Fruit fly (Drosophila melanogaster) whole organism, embryonic: ENCODE data around the gene Faa.

ENCODE experiments used
- CG10267 ChIP-seq: fragments of 200-800 bp; sonication (Bioruptor generic); optimal IDR thresholded peaks from 2 replicates; lab custom pipeline; 2018; ENCODE audit warnings: missing biosample characterization, mild to moderate bottlenecking, missing genetic modification characterization, moderate library complexity
- CG10543 ChIP-seq: fragments of 200-800 bp; sonication (Bioruptor generic); optimal IDR thresholded peaks from 3 replicates; lab custom pipeline; 2017; ENCODE audit warnings: missing biosample characterization, mild to moderate bottlenecking, missing genetic modification characterization, moderate library complexity
- CG12104 ChIP-seq: fragments of 200-800 bp; sonication (Bioruptor generic); optimal IDR thresholded peaks from 3 replicates; lab custom pipeline; 2016; ENCODE audit warnings: missing biosample characterization, missing genetic modification characterization
- CG12659 ChIP-seq: fragments of 200-800 bp; sonication (Bioruptor generic); optimal IDR thresholded peaks from 3 replicates; lab custom pipeline; 2017; ENCODE audit warnings: mild to moderate bottlenecking, missing biosample characterization, missing genetic modification reagents, missing genetic modification characterization
- CG13123 ChIP-seq: fragments of 200-800 bp; sonication (Bioruptor generic); optimal IDR thresholded peaks from 2 replicates; lab custom pipeline; 2016; ENCODE audit warnings: missing biosample characterization, missing genetic modification characterization
- CG13424 ChIP-seq: fragments of 200-800 bp; sonication (Bioruptor generic); optimal IDR thresholded peaks from 2 replicates; lab custom pipeline; 2019; ENCODE audit warnings: missing biosample characterization, mild to moderate bottlenecking, missing genetic modification characterization, moderate library complexity
- CG14050 ChIP-seq: fragments of 200-800 bp; sonication (Bioruptor generic); IDR thresholded peaks from 3 replicates; pipeline ENCODE4 v1.3.6; 2022; ENCODE audit warnings: missing biosample characterization, missing genetic modification characterization
- CG14860 ChIP-seq: fragments of 200-800 bp; sonication (Bioruptor generic); IDR thresholded peaks from 3 replicates; pipeline ENCODE4 v1.3.6; 2022; ENCODE audit warnings: missing biosample characterization, missing genetic modification characterization; ENCODE audit not compliant: partially characterized antibody
- CG17385 ChIP-seq: fragments of 200-800 bp; sonication (Bioruptor generic); optimal IDR thresholded peaks from 3 replicates; lab custom pipeline; 2018; ENCODE audit warnings: missing biosample characterization, mild to moderate bottlenecking, missing genetic modification characterization
- CG17612 ChIP-seq: fragments of 200-800 bp; sonication (Bioruptor generic); IDR thresholded peaks from 2 replicates; pipeline ENCODE4 v1.3.6; 2022; ENCODE audit warnings: missing biosample characterization, missing genetic modification characterization
- CG18619 ChIP-seq: fragments of 200-800 bp; sonication (Bioruptor generic); optimal IDR thresholded peaks from 3 replicates; lab custom pipeline; 2017; ENCODE audit warnings: missing biosample characterization, mild to moderate bottlenecking, missing genetic modification characterization
- CG5953 ChIP-seq: fragments of 200-800 bp; sonication (Bioruptor generic); IDR thresholded peaks from 2 replicates; pipeline ENCODE4 v1.3.6; 2022; ENCODE audit warnings: missing biosample characterization, missing genetic modification characterization
- CG7963 ChIP-seq: fragments of 200-800 bp; sonication (Bioruptor generic); IDR thresholded peaks from 3 replicates; pipeline ENCODE4 v1.3.6; 2022; ENCODE audit warnings: missing biosample characterization, missing genetic modification characterization; ENCODE audit not compliant: partially characterized antibody
- CG9932 ChIP-seq: fragments of 200-800 bp; sonication (Bioruptor generic); IDR thresholded peaks from 2 replicates; pipeline ENCODE4 v1.3.6; 2022; ENCODE audit warnings: missing biosample characterization, missing genetic modification characterization
- Chrac-16 ChIP-seq: fragments of 200-800 bp; sonication (Bioruptor generic); optimal IDR thresholded peaks from 3 replicates; lab custom pipeline; 2016; ENCODE audit warnings: missing biosample characterization, missing genetic modification characterization
- CkIIα-i1 ChIP-seq: fragments of 200-800 bp; sonication (Bioruptor generic); IDR thresholded peaks from 2 replicates; pipeline ENCODE4 v1.3.6; 2022; ENCODE audit warnings: missing biosample characterization, missing genetic modification characterization
- D19B ChIP-seq: fragments of 200-800 bp; sonication (Bioruptor generic); optimal IDR thresholded peaks from 2 replicates; lab custom pipeline; 2017; ENCODE audit warnings: missing biosample characterization, mild to moderate bottlenecking, missing genetic modification characterization
- Dek ChIP-seq: fragments of 200-800 bp; sonication (Bioruptor generic); optimal IDR thresholded peaks from 3 replicates; lab custom pipeline; 2019; ENCODE audit warnings: missing biosample characterization, mild to moderate bottlenecking, missing genetic modification characterization, moderate library complexity
- H2.0 ChIP-seq: fragments of 200-800 bp; sonication (Bioruptor generic); IDR thresholded peaks from 2 replicates; pipeline ENCODE4 v1.3.6; 2022; ENCODE audit warnings: missing biosample characterization, missing genetic modification characterization
- Hmx ChIP-seq: fragments of 200-800 bp; sonication (Bioruptor generic); optimal IDR thresholded peaks from 2 replicates; lab custom pipeline; 2016; ENCODE audit warnings: missing biosample characterization, missing genetic modification characterization
- Hr51 ChIP-seq, 2 experiments: fragments of 200-800 bp; sonication (Bioruptor generic); optimal IDR thresholded peaks; 2 replicates in 1 of 2; 3 replicates in 1 of 2; lab custom pipeline; 2016 to 2018; ENCODE audit warnings: missing biosample characterization in 2 of 2, missing genetic modification characterization in 2 of 2, mild to moderate bottlenecking in 1 of 2, moderate library complexity in 1 of 2
- Jarid2 ChIP-seq: fragments of 200-800 bp; sonication (Bioruptor generic); optimal IDR thresholded peaks from 3 replicates; lab custom pipeline; 2017; ENCODE audit warnings: mild to moderate bottlenecking, missing biosample characterization, missing genetic modification reagents, missing genetic modification characterization
- Kr ChIP-seq: fragments of 200-800 bp; sonication (Bioruptor generic); optimal IDR thresholded peaks from 2 replicates; lab custom pipeline; 2017; ENCODE audit warnings: missing biosample characterization, mild to moderate bottlenecking, missing genetic modification characterization
- Lhr ChIP-seq: fragments of 200-800 bp; sonication (Bioruptor generic); optimal IDR thresholded peaks from 3 replicates; lab custom pipeline; 2017; ENCODE audit warnings: mild to moderate bottlenecking, missing biosample characterization, missing genetic modification reagents, missing genetic modification characterization
- MBD-R2 ChIP-seq: fragments of 200-800 bp; sonication (Bioruptor generic); IDR thresholded peaks from 2 replicates; pipeline ENCODE4 v1.3.6; 2022; ENCODE audit warnings: missing biosample characterization, missing genetic modification characterization
- Nf-YA ChIP-seq: fragments of 200-800 bp; sonication (Bioruptor generic); IDR thresholded peaks from 2 replicates; pipeline ENCODE4 v1.3.6; 2022; ENCODE audit warnings: missing biosample characterization, missing genetic modification characterization
- Oaz ChIP-seq: fragments of 200-800 bp; sonication (Bioruptor generic); IDR thresholded peaks from 2 replicates; pipeline ENCODE4 v1.3.6; 2022; ENCODE audit warnings: missing biosample characterization, missing genetic modification characterization
- Six4 ChIP-seq: fragments of 200-800 bp; sonication (Bioruptor generic); optimal IDR thresholded peaks from 2 replicates; lab custom pipeline; 2016; ENCODE audit warnings: missing biosample characterization, missing genetic modification characterization
- Sry-δ ChIP-seq: fragments of 200-800 bp; sonication (Bioruptor generic); optimal IDR thresholded peaks from 2 replicates; lab custom pipeline; 2016; ENCODE audit warnings: missing biosample characterization, missing genetic modification characterization
- ab ChIP-seq: fragments of 200-800 bp; sonication (Bioruptor generic); optimal IDR thresholded peaks from 2 replicates; lab custom pipeline; 2016; ENCODE audit warnings: missing biosample characterization, missing genetic modification characterization
- ara ChIP-seq: fragments of 200-800 bp; sonication (Bioruptor generic); IDR thresholded peaks from 2 replicates; pipeline ENCODE4 v1.3.6; 2022; ENCODE audit warnings: missing biosample characterization, missing genetic modification characterization
- bcd ChIP-seq: fragments of 200-800 bp; sonication (Bioruptor generic); optimal IDR thresholded peaks from 2 replicates; lab custom pipeline; 2017; ENCODE audit warnings: missing biosample characterization, mild to moderate bottlenecking, missing genetic modification characterization
- btn ChIP-seq: fragments of 200-800 bp; sonication (Bioruptor generic); optimal IDR thresholded peaks from 2 replicates; lab custom pipeline; 2016; ENCODE audit warnings: missing biosample characterization, missing genetic modification characterization
- dimm ChIP-seq: fragments of 200-800 bp; sonication (Bioruptor generic); IDR thresholded peaks from 2 replicates; pipeline ENCODE4 v1.3.6; 2022; ENCODE audit warnings: missing biosample characterization, missing genetic modification characterization
- disco-r ChIP-seq: fragments of 200-800 bp; sonication (Bioruptor generic); optimal IDR thresholded peaks from 2 replicates; lab custom pipeline; 2016; ENCODE audit warnings: missing biosample characterization, missing genetic modification characterization
- dysf ChIP-seq: fragments of 200-800 bp; sonication (Bioruptor generic); IDR thresholded peaks from 3 replicates; pipeline ENCODE4 v1.3.6; 2022; ENCODE audit warnings: missing biosample characterization, missing genetic modification characterization
- ems ChIP-seq: fragments of 200-800 bp; sonication (Bioruptor generic); optimal IDR thresholded peaks from 3 replicates; lab custom pipeline; 2016; ENCODE audit warnings: missing biosample characterization, missing genetic modification characterization
- ftz-f1 ChIP-seq: fragments of 200-800 bp; sonication (Bioruptor generic); optimal IDR thresholded peaks from 2 replicates; lab custom pipeline; 2016; ENCODE audit warnings: missing biosample characterization, missing genetic modification characterization
- gfzf ChIP-seq: fragments of 200-800 bp; sonication (Bioruptor generic); optimal IDR thresholded peaks from 2 replicates; lab custom pipeline; 2016; ENCODE audit warnings: missing biosample characterization, mild to moderate bottlenecking, missing genetic modification characterization, moderate library complexity
- hth ChIP-seq: fragments of >200 bp; optimal IDR thresholded peaks from 2 replicates; lab custom pipeline; 2017; ENCODE audit warnings: inconsistent platforms
- kay ChIP-seq: fragments of 200-800 bp; sonication (Bioruptor generic); optimal IDR thresholded peaks from 2 replicates; lab custom pipeline; 2016; ENCODE audit warnings: missing biosample characterization, missing genetic modification characterization
- mirr ChIP-seq: fragments of 200-800 bp; sonication (Bioruptor generic); optimal IDR thresholded peaks from 3 replicates; lab custom pipeline; 2018; ENCODE audit warnings: missing biosample characterization, mild to moderate bottlenecking, missing genetic modification characterization
- nerfin-2 ChIP-seq: fragments of 200-800 bp; sonication (Bioruptor generic); IDR thresholded peaks from 2 replicates; pipeline ENCODE4 v1.3.6; 2022; ENCODE audit warnings: missing biosample characterization, missing genetic modification characterization; ENCODE audit not compliant: partially characterized antibody
- sens ChIP-seq: fragments of 200-800 bp; sonication (Bioruptor generic); peaks from one replicate; lab custom pipeline; 2016; ENCODE audit warnings: missing biosample characterization, missing genetic modification characterization
- sisA ChIP-seq: fragments of 200-800 bp; sonication (Bioruptor generic); IDR thresholded peaks from 2 replicates; pipeline ENCODE4 v1.3.6; 2022; ENCODE audit warnings: missing biosample characterization, missing genetic modification characterization
- sna ChIP-seq: fragments of 200-800 bp; sonication (Bioruptor generic); IDR thresholded peaks from 2 replicates; pipeline ENCODE4 v1.3.6; 2022; ENCODE audit warnings: missing biosample characterization, missing genetic modification characterization; ENCODE audit not compliant: partially characterized antibody
- sug ChIP-seq: fragments of 200-800 bp; optimal IDR thresholded peaks from 2 replicates; lab custom pipeline; 2019; ENCODE audit warnings: missing biosample characterization, mild to moderate bottlenecking, missing genetic modification characterization, moderate library complexity
- ttk ChIP-seq: fragments of 200-800 bp; sonication (Bioruptor generic); IDR thresholded peaks from 2 replicates; pipeline ENCODE4 v2.1.2; 2022; ENCODE audit warnings: missing biosample characterization, missing genetic modification characterization
- vnd ChIP-seq: fragments of 200-800 bp; sonication (Bioruptor generic); IDR thresholded peaks from 3 replicates; pipeline ENCODE4 v1.3.6; 2022; ENCODE audit warnings: missing biosample characterization, missing genetic modification characterization; ENCODE audit not compliant: partially characterized antibody
- zf30C ChIP-seq: fragments of 200-800 bp; sonication (Bioruptor generic); optimal IDR thresholded peaks from 3 replicates; lab custom pipeline; 2018; ENCODE audit warnings: missing biosample characterization, mild to moderate bottlenecking, missing genetic modification characterization

Faa gene

DNA sequence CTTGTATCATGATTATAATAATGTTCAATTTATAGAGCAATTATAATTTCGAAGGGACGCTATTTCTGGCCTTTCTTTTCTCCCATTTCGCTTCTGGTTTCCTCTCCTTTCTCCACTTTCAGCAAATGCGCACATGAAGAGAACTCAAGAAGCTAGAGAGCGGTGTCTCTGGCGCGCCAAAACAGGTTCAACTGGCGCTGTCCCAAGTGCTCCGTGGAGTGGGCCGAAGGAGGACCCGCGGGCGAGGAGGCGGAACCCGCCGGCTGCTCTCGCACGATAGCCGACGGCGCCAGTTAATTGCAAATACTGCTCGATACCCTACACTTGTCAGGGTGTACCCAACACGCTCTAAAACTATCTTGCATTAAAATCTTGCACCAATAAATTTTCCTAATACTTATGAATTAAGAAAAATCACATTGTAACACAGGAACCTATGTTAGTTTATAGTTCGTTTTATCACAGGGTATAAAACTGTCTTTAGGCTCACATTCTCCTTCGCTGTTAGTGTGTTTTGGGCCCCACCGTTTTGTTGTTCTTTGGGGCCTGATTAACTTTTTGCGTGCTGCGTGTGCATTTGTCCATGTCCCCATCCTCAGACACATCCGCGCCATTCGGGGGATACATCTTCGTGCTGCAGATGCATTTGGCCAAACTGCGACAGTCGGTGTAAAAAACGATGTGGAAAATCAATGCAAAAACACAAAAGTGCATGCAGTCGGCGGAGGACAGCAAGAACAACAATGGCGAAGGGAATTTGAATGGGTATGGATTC is 3.3 kb downstream of the Faa start:
- TF ChIP-seq CG12104 (GFP tag; lab: Kevin White, UChicago) (peak; percentile 46), sug (tag; lab: Kevin White, UChicago) (peak; percentile 56), CG10267 (tag; lab: Kevin White, UChicago) (peak; percentile 45), Nf-YA (peak; percentile 91), CG14050 (GFP tag; lab: Robert Waterston, UW) (peak; percentile 90), sisA (GFP tag; lab: Robert Waterston, UW) (peak; percentile 93), CkIIα-i1 (GFP tag; lab: Robert Waterston, UW) (no peak; the same call in 1 of the 2 replicates), bcd (GFP tag; lab: Kevin White, UChicago) (peak; percentile 89), H2.0 (GFP tag; lab: Robert Waterston, UW) (peak; percentile 94), dimm (GFP tag; lab: Robert Waterston, UW) (peak; percentile 86), MBD-R2 (GFP tag; lab: Robert Waterston, UW) (peak; percentile 73), kay (GFP tag; lab: Kevin White, UChicago) (no peak), Hmx (GFP tag; lab: Kevin White, UChicago) (peak; percentile 27), zf30C (GFP tag; lab: Kevin White, UChicago) (no peak), sens (GFP tag; lab: Kevin White, UChicago) (peak; percentile 92), Six4 (peak; percentile 63), ftz-f1 (no peak), CG13123 (GFP tag; lab: Kevin White, UChicago) (peak; percentile 69), CG12659 (GFP tag; lab: Kevin White, UChicago) (peak; percentile 87), Lhr (GFP tag; lab: Kevin White, UChicago) (peak; percentile 53), CG9932 (GFP tag; lab: Robert Waterston, UW) (peak; percentile 93), gfzf (GFP tag; lab: Kevin White, UChicago) (no peak), ab (GFP tag; lab: Kevin White, UChicago) (peak; percentile 78), CG17612 (peak; percentile 88), Dek (tag; lab: Kevin White, UChicago) (peak; percentile 84), dysf (GFP tag; lab: Robert Waterston, UW) (peak; percentile 96), Sry-δ (GFP tag; lab: Kevin White, UChicago) (peak; percentile 51), CG10543 (GFP tag; lab: Kevin White, UChicago) (peak; percentile 49), btn (GFP tag; lab: Kevin White, UChicago) (peak; percentile 75), disco-r (GFP tag; lab: Kevin White, UChicago) (peak; percentile 74), ttk (peak; percentile 91), CG17385 (GFP tag; lab: Kevin White, UChicago) (peak; percentile 82), ems (GFP tag; lab: Kevin White, UChicago) (peak; percentile 47), Jarid2 (GFP tag; lab: Kevin White, UChicago) (peak; percentile 47), D19B (GFP tag; lab: Kevin White, UChicago) (peak; percentile 98), Hr51 (GFP tag; optimal IDR thresholded peaks at IDR 0.05; lab: Kevin White, UChicago) (peak; percentile 84 to 90), sna (GFP tag; lab: Robert Waterston, UW) (no peak), vnd (GFP tag; lab: Robert Waterston, UW) (no peak), hth (lab: Kevin White, UChicago) (no peak), nerfin-2 (GFP tag; lab: Robert Waterston, UW) (no peak), ara (GFP tag; lab: Robert Waterston, UW) (peak; percentile 88), mirr (GFP tag; lab: Kevin White, UChicago) (peak; percentile 25), Chrac-16 (GFP tag; lab: Kevin White, UChicago) (peak; percentile 83), CG14860 (no peak), Oaz (peak; percentile 90), CG18619 (GFP tag; lab: Kevin White, UChicago) (peak; percentile 80), CG13424 (peak; percentile 90), CG5953 (GFP tag; lab: Robert Waterston, UW) (peak; percentile 94), CG7963 (GFP tag; lab: Robert Waterston, UW) (no peak), Kr (GFP tag; lab: Kevin White, UChicago) (no peak)
